Worm (Caenorhabditis elegans): ENCODE results near the gene EEED8.15.

DNA sequence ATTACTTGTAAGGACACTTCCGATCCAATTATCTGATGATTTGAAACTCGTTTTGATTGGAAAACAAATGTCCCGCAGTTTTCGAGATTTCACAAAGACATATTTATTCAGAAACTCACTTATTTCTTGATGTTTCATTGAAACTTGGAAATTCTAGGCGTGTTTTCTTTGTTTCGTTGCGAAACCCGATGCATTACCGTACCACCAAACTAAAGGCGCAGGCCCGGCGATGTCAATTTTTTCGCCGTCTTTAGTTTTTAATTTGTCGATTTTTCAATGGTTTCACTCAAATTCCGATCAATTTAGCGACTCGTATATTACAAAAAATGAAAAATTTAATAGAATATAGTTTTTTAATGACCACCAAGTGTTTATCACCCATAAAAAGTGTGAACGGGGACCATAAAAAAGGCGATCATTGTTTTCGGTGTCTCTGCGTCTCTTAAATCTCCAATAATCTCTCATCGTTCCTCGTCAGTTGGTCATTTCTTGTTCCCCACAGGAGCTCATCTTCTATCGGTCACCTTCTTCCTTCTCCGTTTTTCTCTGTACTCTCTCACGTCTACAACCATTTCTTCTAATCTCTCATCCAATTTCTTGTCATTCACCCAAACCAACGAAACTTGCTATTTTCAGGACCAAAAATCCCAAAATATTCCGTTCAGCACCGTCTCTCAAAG is 46.8 kb downstream of the EEED8.15 start, which contains the start of gene clr-1:
- TF ChIP-seq W03F9.2 (tag; optimal IDR thresholded peaks at IDR 0.05) (no peak), him-1 (tag; optimal IDR thresholded peaks at IDR 0.05) (no peak), dao-5 (tag; optimal IDR thresholded peaks at IDR 0.05) (no peak)
